Fruit fly (Drosophila melanogaster) whole organism, embryonic: ENCODE results near the gene U2af50.

Experiments
- Aef1 ChIP-seq: fragments of 200-800 bp; sonication (Bioruptor generic); IDR thresholded peaks from 3 replicates; pipeline ENCODE4 v1.3.6; 2022; ENCODE audit warnings: missing biosample characterization, missing genetic modification characterization
- CG12219 ChIP-seq: fragments of 200-800 bp; sonication (Bioruptor generic); optimal IDR thresholded peaks from 3 replicates; lab custom pipeline; 2018; ENCODE audit warnings: missing biosample characterization, mild to moderate bottlenecking, missing genetic modification characterization
- CG12744 ChIP-seq: fragments of 200-800 bp; sonication (Bioruptor generic); optimal IDR thresholded peaks from 2 replicates; lab custom pipeline; 2016; ENCODE audit warnings: missing biosample characterization, missing genetic modification characterization
- CG12769 ChIP-seq: fragments of 200-800 bp; sonication (Bioruptor generic); optimal IDR thresholded peaks from 2 replicates; lab custom pipeline; 2019; ENCODE audit warnings: missing biosample characterization, mild to moderate bottlenecking, missing genetic modification characterization, moderate library complexity
- CG13296 ChIP-seq: fragments of 200-800 bp; sonication (Bioruptor generic); optimal IDR thresholded peaks from 3 replicates; lab custom pipeline; 2018; ENCODE audit warnings: missing biosample characterization, mild to moderate bottlenecking, missing genetic modification characterization
- CG13424 ChIP-seq: fragments of 200-800 bp; sonication (Bioruptor generic); optimal IDR thresholded peaks from 2 replicates; lab custom pipeline; 2019; ENCODE audit warnings: missing biosample characterization, mild to moderate bottlenecking, missing genetic modification characterization, moderate library complexity
- CG13894 ChIP-seq: fragments of 200-800 bp; sonication (Bioruptor generic); optimal IDR thresholded peaks from 3 replicates; lab custom pipeline; 2018; ENCODE audit warnings: missing biosample characterization, mild to moderate bottlenecking, missing genetic modification characterization, moderate library complexity
- CG17385 ChIP-seq: fragments of 200-800 bp; sonication (Bioruptor generic); optimal IDR thresholded peaks from 3 replicates; lab custom pipeline; 2018; ENCODE audit warnings: missing biosample characterization, mild to moderate bottlenecking, missing genetic modification characterization
- CG1832 ChIP-seq: fragments of 200-800 bp; sonication (Bioruptor generic); optimal IDR thresholded peaks from 2 replicates; lab custom pipeline; 2017; ENCODE audit warnings: missing biosample characterization, mild to moderate bottlenecking, missing genetic modification characterization, inconsistent platforms
- CG18619 ChIP-seq: fragments of 200-800 bp; sonication (Bioruptor generic); optimal IDR thresholded peaks from 3 replicates; lab custom pipeline; 2017; ENCODE audit warnings: missing biosample characterization, mild to moderate bottlenecking, missing genetic modification characterization
- CG2129 ChIP-seq: fragments of 200-800 bp; sonication (Bioruptor generic); IDR thresholded peaks from 2 replicates; pipeline ENCODE4 v1.3.6; 2022; ENCODE audit warnings: missing biosample characterization, missing genetic modification characterization; ENCODE audit not compliant: partially characterized antibody
- CG2199 ChIP-seq: fragments of 200-800 bp; sonication (Bioruptor generic); IDR thresholded peaks from 3 replicates; pipeline ENCODE4 v1.3.6; 2022; ENCODE audit warnings: missing biosample characterization, missing genetic modification characterization
- CG2678 ChIP-seq: fragments of 200-800 bp; sonication (Bioruptor generic); optimal IDR thresholded peaks from 3 replicates; lab custom pipeline; 2019; ENCODE audit warnings: missing biosample characterization, mild to moderate bottlenecking, missing genetic modification characterization, moderate library complexity
- CG31224 ChIP-seq: fragments of 200-800 bp; sonication (Bioruptor generic); IDR thresholded peaks from 2 replicates; pipeline ENCODE4 v1.3.6; 2022; ENCODE audit warnings: missing biosample characterization, missing genetic modification characterization
- CG34376 ChIP-seq: fragments of 200-800 bp; sonication (Bioruptor generic); optimal IDR thresholded peaks from 2 replicates; lab custom pipeline; 2018; ENCODE audit warnings: missing biosample characterization, mild to moderate bottlenecking, missing genetic modification characterization
- CG34422 ChIP-seq: fragments of 200-800 bp; sonication (Bioruptor generic); IDR thresholded peaks from 3 replicates; pipeline ENCODE4 v1.3.6; 2022; ENCODE audit warnings: missing biosample characterization, missing genetic modification characterization
- CG6272 ChIP-seq: fragments of 200-800 bp; sonication (Bioruptor generic); IDR thresholded peaks from 2 replicates; pipeline ENCODE4 v1.3.6; 2022; ENCODE audit warnings: missing biosample characterization, missing genetic modification characterization
- CG6654 ChIP-seq: fragments of 200-800 bp; sonication (Bioruptor generic); optimal IDR thresholded peaks from 2 replicates; lab custom pipeline; 2017; ENCODE audit warnings: missing biosample characterization, mild to moderate bottlenecking, missing genetic modification characterization
- CG6813 ChIP-seq: fragments of 200-800 bp; sonication (Bioruptor generic); optimal IDR thresholded peaks from 2 replicates; lab custom pipeline; 2017; ENCODE audit warnings: missing biosample characterization, missing genetic modification characterization, mild to moderate bottlenecking, moderate library complexity, missing genetic modification reagents
- CG9727 ChIP-seq: fragments of 200-800 bp; sonication (Bioruptor generic); optimal IDR thresholded peaks from 3 replicates; lab custom pipeline; 2017; ENCODE audit warnings: missing biosample characterization, mild to moderate bottlenecking, missing genetic modification characterization
- CkIIα-i1 ChIP-seq: fragments of 200-800 bp; sonication (Bioruptor generic); IDR thresholded peaks from 2 replicates; pipeline ENCODE4 v1.3.6; 2022; ENCODE audit warnings: missing biosample characterization, missing genetic modification characterization
- HmgZ ChIP-seq: fragments of 200-800 bp; sonication (Bioruptor generic); optimal IDR thresholded peaks from 2 replicates; lab custom pipeline; 2018; ENCODE audit warnings: missing biosample characterization, mild to moderate bottlenecking, missing genetic modification characterization
- Lim3 ChIP-seq: fragments of 200-800 bp; sonication (Bioruptor generic); IDR thresholded peaks from 2 replicates; pipeline ENCODE4 v1.3.6; 2022; ENCODE audit warnings: missing biosample characterization, missing genetic modification characterization
- MBD-R2 ChIP-seq: fragments of 200-800 bp; sonication (Bioruptor generic); IDR thresholded peaks from 2 replicates; pipeline ENCODE4 v1.3.6; 2022; ENCODE audit warnings: missing biosample characterization, missing genetic modification characterization
- Mrtf ChIP-seq: fragments of 200-800 bp; sonication (Bioruptor generic); IDR thresholded peaks from 3 replicates; pipeline ENCODE4 v1.3.6; 2022; ENCODE audit warnings: missing biosample characterization, missing genetic modification characterization
- NK7.1 ChIP-seq: fragments of 200-800 bp; sonication (Bioruptor generic); optimal IDR thresholded peaks from 3 replicates; lab custom pipeline; 2016; ENCODE audit warnings: missing biosample characterization, missing genetic modification characterization
- Neu2 ChIP-seq: fragments of 200-800 bp; sonication (Bioruptor generic); optimal IDR thresholded peaks from 3 replicates; lab custom pipeline; 2016; ENCODE audit warnings: missing biosample characterization, missing genetic modification characterization, borderline replicate concordance
- Ptx1 ChIP-seq: fragments of 200-800 bp; sonication (Bioruptor generic); IDR thresholded peaks from 2 replicates; pipeline ENCODE4 v1.3.6; 2022; ENCODE audit warnings: missing biosample characterization, missing genetic modification characterization
- Xbp1 ChIP-seq: fragments of 200-800 bp; sonication (Bioruptor generic); optimal IDR thresholded peaks from 3 replicates; lab custom pipeline; 2016; ENCODE audit warnings: missing biosample characterization, mild to moderate bottlenecking, missing genetic modification characterization
- bsh ChIP-seq, 2 experiments: fragments of 200-800 bp; sonication (Bioruptor generic); optimal IDR thresholded peaks; 2 replicates each; lab custom pipeline; 2017 to 2018; ENCODE audit warnings: mild to moderate bottlenecking in 2 of 2, missing biosample characterization in 2 of 2, missing genetic modification characterization in 2 of 2, moderate library complexity in 1 of 2
- dmrt11E ChIP-seq: fragments of 200-800 bp; sonication (Bioruptor generic); optimal IDR thresholded peaks from 3 replicates; lab custom pipeline; 2018; ENCODE audit warnings: missing biosample characterization, mild to moderate bottlenecking, missing genetic modification characterization, moderate library complexity
- en ChIP-seq: fragments of 200-800 bp; sonication (Bioruptor generic); optimal IDR thresholded peaks from 2 replicates; lab custom pipeline; 2016; ENCODE audit warnings: missing biosample characterization, missing genetic modification characterization
- exex ChIP-seq: fragments of 200-800 bp; sonication (Bioruptor generic); optimal IDR thresholded peaks from 4 replicates; lab custom pipeline; 2018; ENCODE audit warnings: missing biosample characterization, mild to moderate bottlenecking, missing genetic modification characterization, moderate library complexity
- grau ChIP-seq: fragments of 200-800 bp; optimal IDR thresholded peaks from 3 replicates; lab custom pipeline; 2019; ENCODE audit warnings: missing biosample characterization, mild to moderate bottlenecking, missing genetic modification characterization, moderate library complexity
- gsb-n ChIP-seq: fragments of 200-800 bp; sonication (Bioruptor generic); optimal IDR thresholded peaks from 3 replicates; lab custom pipeline; 2018; ENCODE audit warnings: missing biosample characterization, mild to moderate bottlenecking, missing genetic modification characterization
- inv ChIP-seq: fragments of 200-800 bp; sonication (Bioruptor generic); IDR thresholded peaks from 2 replicates; pipeline ENCODE4 v1.3.6; 2022; ENCODE audit warnings: missing biosample characterization, missing genetic modification characterization; ENCODE audit not compliant: partially characterized antibody
- lbe ChIP-seq: fragments of 200-800 bp; sonication (Bioruptor generic); optimal IDR thresholded peaks from 2 replicates; lab custom pipeline; 2016; ENCODE audit warnings: missing biosample characterization, mild to moderate bottlenecking, missing genetic modification characterization
- nmo ChIP-seq: fragments of 200-800 bp; sonication (Bioruptor generic); optimal IDR thresholded peaks from 2 replicates; lab custom pipeline; 2018; ENCODE audit warnings: missing biosample characterization, mild to moderate bottlenecking, missing genetic modification characterization, moderate library complexity
- nom ChIP-seq: fragments of 200-800 bp; sonication (Bioruptor generic); optimal IDR thresholded peaks from 2 replicates; lab custom pipeline; 2017; ENCODE audit warnings: missing biosample characterization, missing genetic modification characterization, mild to moderate bottlenecking, moderate library complexity, missing genetic modification reagents
- sc ChIP-seq, 3 experiments: fragments of >200 bp in 2 of 3; fragments of 200-800 bp in 1 of 3; sonication (Bioruptor generic) in 1 of 3; optimal IDR thresholded peaks; 2 replicates in 2 of 3; 3 replicates in 1 of 3; lab custom pipeline; 2017; ENCODE audit warnings: mild to moderate bottlenecking in 1 of 3, missing biosample characterization in 1 of 3, missing genetic modification characterization in 1 of 3, missing genetic modification reagents in 1 of 3
- slou ChIP-seq: fragments of 200-800 bp; sonication (Bioruptor generic); optimal IDR thresholded peaks from 3 replicates; lab custom pipeline; 2016; ENCODE audit warnings: missing biosample characterization, missing genetic modification characterization
- tgo ChIP-seq: fragments of 200-800 bp; sonication (Bioruptor generic); IDR thresholded peaks from 3 replicates; pipeline ENCODE4 v1.3.6; 2022; ENCODE audit warnings: missing biosample characterization, missing genetic modification characterization
- trh ChIP-seq: fragments of 200-800 bp; sonication (Bioruptor generic); optimal IDR thresholded peaks from 2 replicates; lab custom pipeline; 2016; ENCODE audit warnings: missing biosample characterization, missing genetic modification characterization
- tx ChIP-seq: fragments of 200-800 bp; sonication (Bioruptor generic); optimal IDR thresholded peaks from 2 replicates; lab custom pipeline; 2016; ENCODE audit warnings: missing biosample characterization, missing genetic modification characterization
- unpg ChIP-seq: fragments of 200-800 bp; sonication (Bioruptor generic); optimal IDR thresholded peaks from 3 replicates; lab custom pipeline; 2018; ENCODE audit warnings: missing biosample characterization, mild to moderate bottlenecking, missing genetic modification characterization, moderate library complexity
- wek ChIP-seq: fragments of 200-800 bp; sonication (Bioruptor generic); optimal IDR thresholded peaks from 3 replicates; lab custom pipeline; 2018; ENCODE audit warnings: missing biosample characterization, mild to moderate bottlenecking, missing genetic modification characterization, moderate library complexity
- zen ChIP-seq: fragments of 200-800 bp; sonication (Bioruptor generic); optimal IDR thresholded peaks from 3 replicates; lab custom pipeline; 2018; ENCODE audit warnings: missing biosample characterization, mild to moderate bottlenecking, missing genetic modification characterization, moderate library complexity
- zen2 ChIP-seq: fragments of 200-800 bp; sonication (Bioruptor generic); IDR thresholded peaks from 3 replicates; pipeline ENCODE4 v1.3.6; 2022; ENCODE audit warnings: missing biosample characterization, missing genetic modification characterization; ENCODE audit not compliant: partially characterized antibody

Gene U2af50

DNA sequence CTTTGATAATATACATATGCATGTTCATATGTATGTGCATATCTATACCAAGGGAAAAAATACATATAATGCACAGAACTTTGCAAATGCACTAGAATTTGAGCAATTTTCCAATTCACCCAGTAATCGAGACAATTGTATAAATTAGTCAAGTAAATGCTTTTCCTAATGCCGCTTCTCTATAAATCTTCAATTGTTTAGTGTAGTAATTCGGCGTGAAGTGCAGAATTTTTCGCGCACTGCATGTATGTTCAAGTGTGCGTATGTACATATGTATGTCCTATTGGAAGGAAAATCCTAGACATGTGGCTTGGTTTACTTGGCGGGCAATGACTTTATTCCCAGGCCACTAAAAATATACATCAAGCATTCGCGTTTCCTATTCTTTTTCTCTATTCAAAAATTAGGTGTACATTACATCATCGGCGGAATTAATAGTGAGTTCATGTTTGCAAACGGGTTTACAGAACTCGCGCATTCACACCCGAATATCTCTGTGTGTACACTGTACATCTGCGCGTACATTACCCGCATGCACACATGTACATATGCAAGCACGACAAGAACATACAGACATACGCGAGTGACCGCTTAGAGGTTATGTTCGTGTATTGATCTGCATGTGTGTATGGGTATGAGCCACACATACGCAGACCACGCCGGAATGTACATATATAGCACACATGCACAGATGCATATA lies 39.8 kb downstream of the U2af50 start (continued):
- no peak for TF ChIP-seq CG6272 (GFP tag; lab: Robert Waterston, UW)
- no peak for TF ChIP-seq CG2129
- no peak for TF ChIP-seq CkIIα-i1 (GFP tag; lab: Robert Waterston, UW)
- TF ChIP-seq CG2199 = peak; percentile 80; the same call in 2 of the 3 replicates
- TF ChIP-seq gsb-n (tag; lab: Kevin White, UChicago) = no peak
- no peak for TF ChIP-seq Mrtf (GFP tag; lab: Robert Waterston, UW)
- no peak for TF ChIP-seq CG17385 (GFP tag; lab: Kevin White, UChicago)
- TF ChIP-seq CG6813 (GFP tag; lab: Kevin White, UChicago) = peak; percentile 5
- TF ChIP-seq CG2678 (tag; lab: Kevin White, UChicago) = no peak
- no peak for TF ChIP-seq Aef1 (GFP tag; lab: Robert Waterston, UW)
- no peak for TF ChIP-seq tgo
- TF ChIP-seq Lim3 = no peak
- no peak for TF ChIP-seq CG18619 (GFP tag; lab: Kevin White, UChicago)
- TF ChIP-seq NK7.1 (GFP tag; lab: Kevin White, UChicago) = no peak
- TF ChIP-seq zen (tag; lab: Kevin White, UChicago) = no peak
- peak; percentile 66 for TF ChIP-seq CG34376 (GFP tag; lab: Kevin White, UChicago)
- no peak for TF ChIP-seq exex (tag; lab: Kevin White, UChicago)
- no peak for TF ChIP-seq sc (optimal IDR thresholded peaks at IDR 0.05; lab: Kevin White, UChicago)
- TF ChIP-seq sc (GFP tag; optimal IDR thresholded peaks at IDR 0.05; lab: Kevin White, UChicago) = no peak
- TF ChIP-seq CG6654 = no peak
- peak; percentile 44 for TF ChIP-seq wek (GFP tag; lab: Kevin White, UChicago)
- TF ChIP-seq bsh (GFP tag; optimal IDR thresholded peaks at IDR 0.05; lab: Kevin White, UChicago) = peak in 1 of 2 experiments; percentile 41
- no peak for TF ChIP-seq CG1832
- TF ChIP-seq nmo (GFP tag; lab: Kevin White, UChicago) = peak; percentile 34
- TF ChIP-seq zen2 = no peak
- TF ChIP-seq Xbp1 (GFP tag; lab: Kevin White, UChicago) = no peak
- no peak for TF ChIP-seq CG12744 (GFP tag; lab: Kevin White, UChicago)
- TF ChIP-seq grau = no peak
- no peak for TF ChIP-seq Neu2
- TF ChIP-seq slou (GFP tag; lab: Kevin White, UChicago) = no peak
- peak; percentile 15 for TF ChIP-seq CG13296 (GFP tag; lab: Kevin White, UChicago)
- TF ChIP-seq CG12769 (tag; lab: Kevin White, UChicago) = peak; percentile 6
- TF ChIP-seq trh (GFP tag; lab: Kevin White, UChicago) = no peak
- no peak for TF ChIP-seq CG9727 (GFP tag; lab: Kevin White, UChicago)
- no peak for TF ChIP-seq dmrt11E (tag; lab: Kevin White, UChicago)
- peak; percentile 19 for TF ChIP-seq nom (GFP tag; lab: Kevin White, UChicago)
- TF ChIP-seq HmgZ (tag; lab: Kevin White, UChicago) = peak; percentile 34
- TF ChIP-seq CG12219 (GFP tag; lab: Kevin White, UChicago) = no peak
- TF ChIP-seq en (GFP tag; lab: Kevin White, UChicago) = no peak
- TF ChIP-seq lbe (GFP tag; lab: Kevin White, UChicago) = peak; percentile 28
- no peak for TF ChIP-seq CG13424 (tag; lab: Kevin White, UChicago)
- TF ChIP-seq MBD-R2 = peak; percentile 16; the same call in 1 of the 2 replicates
- TF ChIP-seq CG31224 = no peak
- TF ChIP-seq CG13894 (tag; lab: Kevin White, UChicago) = peak; percentile 34
- peak; percentile 82; the same call in 1 of the 3 replicates for TF ChIP-seq CG34422 (GFP tag; lab: Robert Waterston, UW)
- no peak for TF ChIP-seq Ptx1
- TF ChIP-seq inv (GFP tag; lab: Robert Waterston, UW) = no peak
- no peak for TF ChIP-seq unpg
- no peak for TF ChIP-seq tx (GFP tag; lab: Kevin White, UChicago)
